Worm (Caenorhabditis elegans) whole organism, early embryonic: Measurements from ENCODE around the gene abu-7.

Experiments used
- B0310.2 ChIP-seq: sonication (generic microtip); optimal IDR thresholded peaks from 2 replicates; lab custom pipeline; 2016; ENCODE audit warnings: mild to moderate bottlenecking, missing genetic modification characterization, missing compliant biosample characterization
- ama-1 ChIP-seq: fragments of 150-350 bp; optimal IDR thresholded peaks from 2 replicates; lab custom pipeline; 2014
- sea-1 ChIP-seq: fragments of 200-800 bp; sonication (Bioruptor generic); conservative IDR thresholded peaks from 2 replicates; pipeline ENCODE4 v1.3.6; 2022; ENCODE audit warnings: missing genetic modification characterization, missing compliant biosample characterization

ce11 chrV:5155516-5155915 is 9.1 kb downstream of the abu-7 start, which contains the start of gene srx-38:
- TF ChIP-seq B0310.2 = no peak
- no peak for TF ChIP-seq ama-1 (lab: Kevin White, UChicago)
- TF ChIP-seq sea-1 (GFP tag; lab: Robert Waterston, UW) = no peak
